Worm (Caenorhabditis elegans) whole organism, L1 larva: ENCODE results near the gene ZC412.5.

ENCODE experiments used
- C04F5.9 ChIP-seq: sonication (generic microtip); optimal IDR thresholded peaks from 2 replicates; lab custom pipeline; 2016; ENCODE audit warnings: missing genetic modification characterization, missing compliant biosample characterization
- aha-1 ChIP-seq: fragments of 150-350 bp; optimal IDR thresholded peaks from 2 replicates; lab custom pipeline; 2014; ENCODE audit warnings: missing biosample characterization, missing genetic modification characterization
- aly-2 ChIP-seq: fragments of 150-350 bp; optimal IDR thresholded peaks from 2 replicates; lab custom pipeline; 2014; ENCODE audit warnings: missing biosample characterization, missing genetic modification characterization
- ama-1 ChIP-seq: fragments of 150-350 bp; optimal IDR thresholded peaks from 2 replicates; lab custom pipeline; 2014
- blmp-1 ChIP-seq: fragments of 150-350 bp; optimal IDR thresholded peaks from 2 replicates; lab custom pipeline; 2014; ENCODE audit warnings: missing biosample characterization, missing genetic modification characterization
- ceh-82 ChIP-seq, 3 experiments: fragments of 150-350 bp in 1 of 3; sonication (generic microtip) in 2 of 3; optimal IDR thresholded peaks; 2 replicates each; lab custom pipeline; 2014 to 2017; ENCODE audit warnings: missing biosample characterization in 3 of 3, missing genetic modification characterization in 3 of 3
- ces-1 ChIP-seq: fragments of 150-350 bp; optimal IDR thresholded peaks from 2 replicates; lab custom pipeline; 2014; ENCODE audit warnings: missing biosample characterization, missing genetic modification reagents, missing genetic modification characterization
- dpl-1 ChIP-seq, 3 experiments: fragments of 150-350 bp in 2 of 3; sonication (generic microtip) in 1 of 3; optimal IDR thresholded peaks; 2 replicates each; lab custom pipeline; 2014 to 2017; ENCODE audit warnings: missing biosample characterization in 3 of 3, missing genetic modification characterization in 3 of 3, missing genetic modification reagents in 3 of 3
- efl-1 ChIP-seq, 4 experiments: fragments of 150-350 bp; optimal IDR thresholded peaks in 3 of 4; peaks in 1 of 4; 1 replicate in 1 of 4; 2 replicates in 3 of 4; lab custom pipeline; 2014; ENCODE audit warnings: missing biosample characterization in 2 of 4, missing genetic modification characterization in 2 of 4, missing genetic modification reagents in 2 of 4
- egl-13 ChIP-seq: sonication (generic microtip); optimal IDR thresholded peaks from 2 replicates; lab custom pipeline; 2016; ENCODE audit warnings: missing genotype, missing genetic modification reagents, missing genetic modification characterization, missing compliant biosample characterization
- elt-3 ChIP-seq, 6 experiments: fragments of 150-350 bp in 1 of 6; sonication (generic microtip); optimal IDR thresholded peaks; 2 replicates each; lab custom pipeline; 2017 to 2018; ENCODE audit warnings: missing biosample characterization in 6 of 6, missing genetic modification characterization in 6 of 6, inconsistent platforms in 1 of 6
- ets-5 ChIP-seq: fragments of 200-800 bp; sonication (Bioruptor generic); IDR thresholded peaks from 2 replicates; pipeline ENCODE4 v1.3.6; 2022; ENCODE audit warnings: missing genetic modification characterization, missing compliant biosample characterization
- fkh-4 ChIP-seq: sonication (generic microtip); optimal IDR thresholded peaks from 2 replicates; lab custom pipeline; 2016; ENCODE audit warnings: missing compliant biosample characterization, missing genetic modification characterization, borderline replicate concordance
- fkh-8 ChIP-seq: sonication (generic microtip); optimal IDR thresholded peaks from 2 replicates; lab custom pipeline; 2016; ENCODE audit warnings: mild to moderate bottlenecking, missing genetic modification characterization, missing compliant biosample characterization
- fos-1 ChIP-seq: fragments of 150-350 bp; optimal IDR thresholded peaks from 2 replicates; lab custom pipeline; 2014; ENCODE audit warnings: missing biosample characterization, missing genetic modification characterization
- grh-1 ChIP-seq: fragments of 200-800 bp; sonication (Bioruptor generic); IDR thresholded peaks from 2 replicates; pipeline ENCODE4 v1.3.6; 2022; ENCODE audit warnings: missing genetic modification reagents, missing genetic modification characterization, missing compliant biosample characterization
- irx-1 ChIP-seq: sonication (generic microtip); optimal IDR thresholded peaks from 2 replicates; lab custom pipeline; 2016; ENCODE audit warnings: missing genetic modification characterization, missing compliant biosample characterization
- lin-14 ChIP-seq: fragments of 200-800 bp; sonication (Bioruptor generic); optimal IDR thresholded peaks from 2 replicates; lab custom pipeline; 2018; ENCODE audit warnings: mild to moderate bottlenecking, missing genetic modification characterization, moderate library complexity, missing compliant biosample characterization
- lin-35 ChIP-seq, 2 experiments: fragments of 150-350 bp; optimal IDR thresholded peaks; 2 replicates each; lab custom pipeline; 2014; ENCODE audit warnings: missing biosample characterization in 2 of 2, missing genetic modification characterization in 2 of 2, missing genetic modification reagents in 2 of 2
- lir-3 ChIP-seq: sonication (generic microtip); optimal IDR thresholded peaks from 2 replicates; lab custom pipeline; 2016; ENCODE audit warnings: mild to moderate bottlenecking, missing genetic modification characterization, moderate library complexity, missing compliant biosample characterization; ENCODE audit not compliant: poor library complexity
- lsy-2 ChIP-seq, 2 experiments: fragments of 150-350 bp; optimal IDR thresholded peaks; 2 replicates each; lab custom pipeline; 2014; ENCODE audit warnings: missing biosample characterization in 2 of 2, missing genetic modification characterization in 2 of 2
- mep-1 ChIP-seq: fragments of 150-350 bp; optimal IDR thresholded peaks from 2 replicates; lab custom pipeline; 2014; ENCODE audit warnings: missing biosample characterization, missing genetic modification characterization
- nhr-11 ChIP-seq: fragments of 150-350 bp; optimal IDR thresholded peaks from 2 replicates; lab custom pipeline; 2014; ENCODE audit warnings: missing biosample characterization, missing genetic modification characterization
- nhr-19 ChIP-seq: fragments of 200-800 bp; sonication (Bioruptor generic); conservative IDR thresholded peaks from 2 replicates; pipeline ENCODE4 v1.3.6; 2022; ENCODE audit warnings: missing genetic modification characterization, missing compliant biosample characterization
- nhr-28 ChIP-seq: fragments of 150-350 bp; optimal IDR thresholded peaks from 2 replicates; lab custom pipeline; 2014; ENCODE audit warnings: missing biosample characterization, missing genetic modification characterization
- nhr-47 ChIP-seq: sonication (generic microtip); optimal IDR thresholded peaks from 2 replicates; lab custom pipeline; 2016; ENCODE audit warnings: mild to moderate bottlenecking, missing genetic modification characterization, moderate library complexity, missing compliant biosample characterization
- nhr-71 ChIP-seq: sonication (generic microtip); optimal IDR thresholded peaks from 2 replicates; lab custom pipeline; 2016; ENCODE audit warnings: mild to moderate bottlenecking, missing genetic modification characterization, moderate library complexity, missing compliant biosample characterization
- nhr-85 ChIP-seq: sonication (generic microtip); peaks from one replicate; lab custom pipeline; 2016; ENCODE audit warnings: missing genetic modification characterization, inconsistent platforms, missing compliant biosample characterization
- pag-3 ChIP-seq: sonication (generic microtip); optimal IDR thresholded peaks from 2 replicates; lab custom pipeline; 2017; ENCODE audit warnings: missing genetic modification characterization, mild to moderate bottlenecking, missing compliant biosample characterization, antibody characterized with exemption, borderline replicate concordance; ENCODE audit not compliant: insufficient read depth
- pqm-1 ChIP-seq: sonication (generic microtip); optimal IDR thresholded peaks from 3 replicates; lab custom pipeline; 2017; ENCODE audit warnings: missing biosample characterization, missing genetic modification characterization
- rnt-1 ChIP-seq: sonication (generic microtip); optimal IDR thresholded peaks from 2 replicates; lab custom pipeline; 2016; ENCODE audit warnings: mild to moderate bottlenecking, missing genetic modification characterization, moderate library complexity, missing compliant biosample characterization
- snpc-4 ChIP-seq: fragments of 150-350 bp; optimal IDR thresholded peaks from 2 replicates; lab custom pipeline; 2014; ENCODE audit warnings: missing biosample characterization, missing genetic modification characterization
- snu-23 ChIP-seq: sonication (generic microtip); optimal IDR thresholded peaks from 2 replicates; lab custom pipeline; 2016; ENCODE audit warnings: missing genetic modification characterization, missing compliant biosample characterization
- sox-4 ChIP-seq: sonication (generic microtip); optimal IDR thresholded peaks from 2 replicates; lab custom pipeline; 2016; ENCODE audit warnings: missing genetic modification characterization, missing compliant biosample characterization
- sup-37 ChIP-seq: fragments of 200-800 bp; sonication (Bioruptor generic); optimal IDR thresholded peaks from 2 replicates; lab custom pipeline; 2018; ENCODE audit warnings: mild to moderate bottlenecking, missing genetic modification characterization, missing compliant biosample characterization
- tbx-2 ChIP-seq: sonication (generic microtip); optimal IDR thresholded peaks from 2 replicates; lab custom pipeline; 2016; ENCODE audit warnings: missing genetic modification characterization, missing compliant biosample characterization
- tlp-1 ChIP-seq: fragments of 150-350 bp; optimal IDR thresholded peaks from 2 replicates; lab custom pipeline; 2014; ENCODE audit warnings: missing biosample characterization, missing genetic modification characterization
- unc-130 ChIP-seq: fragments of 150-350 bp; optimal IDR thresholded peaks from 2 replicates; lab custom pipeline; 2017; ENCODE audit warnings: missing biosample characterization, missing genetic modification characterization, inconsistent platforms
- unc-62 ChIP-seq: fragments of 150-350 bp; optimal IDR thresholded peaks from 2 replicates; lab custom pipeline; 2014; ENCODE audit warnings: missing biosample characterization, missing genetic modification reagents, missing genetic modification characterization
- unc-86 ChIP-seq: sonication (generic microtip); optimal IDR thresholded peaks from 2 replicates; lab custom pipeline; 2016; ENCODE audit warnings: missing genetic modification characterization, missing compliant biosample characterization
- unc-98 ChIP-seq: fragments of 200-800 bp; sonication (Bioruptor generic); IDR thresholded peaks from 2 replicates; pipeline ENCODE4 v1.3.6; 2022; ENCODE audit warnings: missing genetic modification characterization, missing compliant biosample characterization
- vab-15 ChIP-seq: sonication (generic microtip); optimal IDR thresholded peaks from 2 replicates; lab custom pipeline; 2017; ENCODE audit warnings: missing genotype, mild to moderate bottlenecking, missing genetic modification characterization, missing compliant biosample characterization
- xbp-1 ChIP-seq: sonication (generic microtip); optimal IDR thresholded peaks from 2 replicates; lab custom pipeline; 2016; ENCODE audit warnings: missing genetic modification characterization, missing compliant biosample characterization
- ztf-11 ChIP-seq, 2 experiments: sonication (generic microtip); optimal IDR thresholded peaks; 2 replicates each; lab custom pipeline; 2016 to 2017; ENCODE audit warnings: missing genetic modification characterization in 2 of 2, missing biosample characterization in 1 of 2, missing compliant biosample characterization in 1 of 2

Gene ZC412.5

DNA sequence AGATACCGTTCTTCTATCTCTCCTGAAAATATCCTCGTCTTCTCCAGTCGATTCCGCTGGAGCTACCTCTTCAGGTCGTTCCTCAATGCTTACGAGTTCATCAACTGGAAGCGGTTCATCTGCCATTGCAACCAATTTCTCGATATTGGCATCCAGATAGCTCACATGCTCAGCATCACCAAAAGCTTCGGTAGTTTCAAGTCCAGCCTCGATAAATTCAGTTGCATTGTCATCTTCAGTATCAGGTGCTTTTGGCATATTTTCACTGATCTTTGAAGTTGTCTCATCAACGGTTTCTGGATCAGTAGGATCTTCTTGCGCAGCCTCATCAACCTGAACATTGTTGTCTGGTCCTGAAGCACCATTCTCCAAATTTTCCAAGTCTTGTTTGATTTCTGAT is 33.6 kb downstream of the ZC412.5 start:
- TF ChIP-seq nhr-28 (tag; lab: Kevin White, UChicago) (no peak), snpc-4 (tag; lab: Kevin White, UChicago) (no peak), ceh-82 (tag; optimal IDR thresholded peaks at IDR 0.05; lab: Kevin White, UChicago) (no peak), irx-1 (tag; lab: Kevin White, UChicago) (no peak), aha-1 (tag; lab: Kevin White, UChicago) (no peak), nhr-11 (no peak), nhr-19 (GFP tag; lab: Robert Waterston, UW) (no peak), vab-15 (tag; lab: Kevin White, UChicago) (no peak), aly-2 (no peak), C04F5.9 (tag; lab: Kevin White, UChicago) (no peak), efl-1 (optimal IDR thresholded peaks at IDR 0.05; lab: Kevin White, UChicago) (no peak), efl-1 (GFP tag; optimal IDR thresholded peaks at IDR 0.05 in 1 of 2; lab: Kevin White, UChicago) (no peak), elt-3 (tag; optimal IDR thresholded peaks at IDR 0.05; lab: Kevin White, UChicago) (no peak), ztf-11 (tag; optimal IDR thresholded peaks at IDR 0.05; lab: Kevin White, UChicago) (no peak), dpl-1 (GFP tag; optimal IDR thresholded peaks at IDR 0.05; lab: Kevin White, UChicago) (no peak), fkh-8 (tag; lab: Kevin White, UChicago) (no peak)

ce11 chrV:14838130-14838529 is 37.1 kb downstream of the ZC412.5 start:
- TF ChIP-seq tlp-1, result no peak
- no peak for TF ChIP-seq unc-98 (GFP tag; lab: Robert Waterston, UW)
- no peak for TF ChIP-seq aly-2
- no peak for TF ChIP-seq rnt-1 (tag; lab: Kevin White, UChicago)
- no peak for TF ChIP-seq ama-1
- TF ChIP-seq nhr-71 (tag; lab: Kevin White, UChicago), result no peak
- TF ChIP-seq nhr-11, result no peak
- no peak for TF ChIP-seq lir-3 (tag; lab: Kevin White, UChicago)
- no peak for TF ChIP-seq snpc-4 (tag; lab: Kevin White, UChicago)
- no peak for TF ChIP-seq unc-62 (GFP tag; lab: Kevin White, UChicago)
- TF ChIP-seq pqm-1 (tag; lab: Kevin White, UChicago), result no peak
- no peak for TF ChIP-seq nhr-85
- no peak for TF ChIP-seq unc-130 (tag; lab: Kevin White, UChicago)
- no peak for TF ChIP-seq fkh-8 (tag; lab: Kevin White, UChicago)
- TF ChIP-seq pag-3 (tag; lab: Kevin White, UChicago), result no peak
- no peak for TF ChIP-seq lin-35 (GFP tag; optimal IDR thresholded peaks at IDR 0.05; lab: Kevin White, UChicago)
- TF ChIP-seq sup-37 (GFP tag; lab: Kevin White, UChicago), result no peak
- no peak for TF ChIP-seq grh-1
- no peak for TF ChIP-seq C04F5.9 (tag; lab: Kevin White, UChicago)
- TF ChIP-seq mep-1 (tag; lab: Kevin White, UChicago), result no peak
- TF ChIP-seq, all 84 proteins: peak for 0

- TF ChIP-seq snu-23 (GFP tag; lab: Kevin White, UChicago), result peak; percentile 0
- TF ChIP-seq blmp-1 (tag; lab: Kevin White, UChicago), result peak; percentile 93
- peak; percentile 55 for TF ChIP-seq lin-14 (GFP tag; lab: Kevin White, UChicago)
- no peak for TF ChIP-seq aha-1 (tag; lab: Kevin White, UChicago)
- TF ChIP-seq, all 84 proteins: peak for 3
Measured at ce11 chrV:14835075-14835991, 39.9 kb downstream of the ZC412.5 start.

DNA sequence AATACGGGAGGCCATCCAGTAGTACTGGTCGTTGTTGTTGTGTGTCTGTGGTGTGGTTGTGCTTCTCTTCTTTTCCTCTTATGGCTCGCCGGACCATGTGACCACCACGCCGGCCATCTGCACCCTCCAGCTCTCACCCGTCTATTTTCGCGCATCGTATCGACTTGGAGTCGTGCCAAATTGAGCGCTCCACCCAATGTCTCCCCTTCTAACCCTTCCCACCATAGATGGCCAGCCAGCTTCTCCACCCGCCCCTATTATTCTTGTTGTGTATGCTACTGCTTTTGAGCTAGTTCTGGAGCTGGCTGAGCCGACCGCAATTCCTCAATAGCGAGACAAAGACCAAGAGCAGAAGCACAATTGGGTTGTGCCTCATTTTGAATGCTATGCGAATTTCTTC is 42.1 kb downstream of the ZC412.5 start:
- TF ChIP-seq grh-1, result no peak
- TF ChIP-seq snu-23 (GFP tag; lab: Kevin White, UChicago), result peak; percentile 21
- no peak for TF ChIP-seq fos-1 (tag; lab: Kevin White, UChicago)
- TF ChIP-seq nhr-47 (tag; lab: Kevin White, UChicago), result peak; percentile 26
- no peak for TF ChIP-seq ces-1 (GFP tag; lab: Kevin White, UChicago)
- TF ChIP-seq fkh-4 (tag; lab: Kevin White, UChicago), result no peak
- peak in 1 of 3 experiments; percentile 11 for TF ChIP-seq dpl-1 (GFP tag; optimal IDR thresholded peaks at IDR 0.05; lab: Kevin White, UChicago)
- TF ChIP-seq xbp-1 (tag; lab: Kevin White, UChicago), result no peak
- no peak for TF ChIP-seq sox-4
- no peak for TF ChIP-seq pqm-1 (tag; lab: Kevin White, UChicago)
- TF ChIP-seq aha-1 (tag; lab: Kevin White, UChicago), result no peak
- no peak for TF ChIP-seq snpc-4 (tag; lab: Kevin White, UChicago)
- no peak for TF ChIP-seq ets-5 (GFP tag; lab: Robert Waterston, UW)
- no peak for TF ChIP-seq rnt-1 (tag; lab: Kevin White, UChicago)
- peak in 1 of 2 experiments; percentile 22 for TF ChIP-seq lsy-2 (tag; optimal IDR thresholded peaks at IDR 0.05; lab: Kevin White, UChicago)
- TF ChIP-seq lir-3 (tag; lab: Kevin White, UChicago), result no peak
- TF ChIP-seq egl-13, result no peak
- peak; percentile 59 for TF ChIP-seq unc-86 (tag; lab: Kevin White, UChicago)
- peak; percentile 53 for TF ChIP-seq tbx-2
